Fruit fly (Drosophila melanogaster) whole organism, prepupa: ENCODE results near the gene TwdlG.

Experiments
- CG32006 ChIP-seq: fragments of 200-800 bp; sonication (Bioruptor generic); optimal IDR thresholded peaks from 3 replicates; lab custom pipeline; 2017; ENCODE audit warnings: missing biosample characterization, mild to moderate bottlenecking, missing genetic modification characterization
- CG34406 ChIP-seq: fragments of 200-800 bp; sonication (Bioruptor generic); optimal IDR thresholded peaks from 3 replicates; lab custom pipeline; 2016; ENCODE audit warnings: missing biosample characterization, missing genetic modification characterization
- CG6276 ChIP-seq: fragments of 200-800 bp; sonication (Bioruptor generic); optimal IDR thresholded peaks from 2 replicates; lab custom pipeline; 2017; ENCODE audit warnings: missing biosample characterization, mild to moderate bottlenecking, missing genetic modification characterization
- CG6808 ChIP-seq: fragments of 200-800 bp; sonication (Bioruptor generic); optimal IDR thresholded peaks from 3 replicates; lab custom pipeline; 2017; ENCODE audit warnings: missing biosample characterization, missing genetic modification characterization, mild to moderate bottlenecking, moderate library complexity, missing genetic modification reagents
- CG6854 ChIP-seq: fragments of 200-800 bp; sonication (Bioruptor generic); optimal IDR thresholded peaks from 2 replicates; lab custom pipeline; 2017; ENCODE audit warnings: missing biosample characterization, mild to moderate bottlenecking, missing genetic modification characterization
- CG8119 ChIP-seq: fragments of 200-800 bp; sonication (Bioruptor generic); IDR thresholded peaks from 3 replicates; pipeline ENCODE4 v1.3.6; 2022; ENCODE audit warnings: missing biosample characterization, missing genetic modification characterization
- CG8319 ChIP-seq: fragments of 200-800 bp; sonication (Bioruptor generic); optimal IDR thresholded peaks from 3 replicates; lab custom pipeline; 2016; ENCODE audit warnings: missing biosample characterization, missing genetic modification characterization
- Smox ChIP-seq: fragments of 200-800 bp; sonication (Bioruptor generic); optimal IDR thresholded peaks from 3 replicates; lab custom pipeline; 2016; ENCODE audit warnings: missing biosample characterization, missing genetic modification characterization
- dac ChIP-seq: fragments of 200-800 bp; sonication (Bioruptor generic); optimal IDR thresholded peaks from 2 replicates; lab custom pipeline; 2017; ENCODE audit warnings: missing biosample characterization, mild to moderate bottlenecking, missing genetic modification characterization
- fkh ChIP-seq: fragments of 200-800 bp; sonication (Bioruptor generic); optimal IDR thresholded peaks from 3 replicates; lab custom pipeline; 2017; ENCODE audit warnings: missing biosample characterization, mild to moderate bottlenecking, missing genetic modification characterization, moderate library complexity
- lz ChIP-seq: fragments of 200-800 bp; sonication (Bioruptor generic); optimal IDR thresholded peaks from 3 replicates; lab custom pipeline; 2016; ENCODE audit warnings: missing biosample characterization, missing genetic modification characterization
- ss ChIP-seq, 2 experiments: fragments of 200-800 bp; sonication (Bioruptor generic); optimal IDR thresholded peaks; 2 replicates in 1 of 2; 3 replicates in 1 of 2; lab custom pipeline; 2017 to 2018; ENCODE audit warnings: mild to moderate bottlenecking in 2 of 2, missing biosample characterization in 2 of 2, missing genetic modification characterization in 2 of 2, moderate library complexity in 1 of 2
- svp ChIP-seq: fragments of 200-800 bp; sonication (Bioruptor generic); peaks from one replicate; lab custom pipeline; 2016; ENCODE audit warnings: missing biosample characterization, missing genetic modification characterization

dm6 chr3R:4233018-4233385, 18.1 kb downstream of the TwdlG start, which contains the start of gene abs:
- TF ChIP-seq CG6854 (GFP tag; lab: Kevin White, UChicago) (no peak), dac (GFP tag; lab: Kevin White, UChicago) (no peak), CG8319 (GFP tag; lab: Kevin White, UChicago) (no peak), CG8119 (GFP tag; lab: Robert Waterston, UW) (no peak), lz (GFP tag; lab: Kevin White, UChicago) (no peak), CG6276 (GFP tag; lab: Kevin White, UChicago) (no peak), CG34406 (no peak), CG6808 (GFP tag; lab: Kevin White, UChicago) (no peak), ss (GFP tag; optimal IDR thresholded peaks at IDR 0.05; lab: Kevin White, UChicago) (no peak), Smox (GFP tag; lab: Kevin White, UChicago) (no peak), CG32006 (GFP tag; lab: Kevin White, UChicago) (no peak), fkh (GFP tag; lab: Kevin White, UChicago) (no peak), svp (GFP tag; lab: Kevin White, UChicago) (no peak)
